Worm (Caenorhabditis elegans) whole organism, L4/young adult: Measurements from ENCODE around the gene T23F11.2.

ENCODE experiments used
- W03F9.2 ChIP-seq: fragments of 150-350 bp; optimal IDR thresholded peaks from 2 replicates; lab custom pipeline; 2014; ENCODE audit warnings: missing biosample characterization, missing genetic modification characterization
- dao-5 ChIP-seq: sonication (generic microtip); optimal IDR thresholded peaks from 2 replicates; lab custom pipeline; 2016; ENCODE audit warnings: missing genotype, missing genetic modification characterization, moderate library complexity, missing compliant biosample characterization
- him-1 ChIP-seq: sonication (generic microtip); optimal IDR thresholded peaks from 2 replicates; lab custom pipeline; 2016; ENCODE audit warnings: missing genotype, missing genetic modification reagents, missing genetic modification characterization, missing compliant biosample characterization

Gene T23F11.2

ce11 chrIII:4646246-4646645, 9.1 kb downstream of the T23F11.2 start, which contains the start of gene pqn-29:
pqn-29 (minus strand) TSS chrIII:4646346.
- TF ChIP-seq him-1 (tag; lab: Kevin White, UChicago) (no peak), dao-5 (no peak), W03F9.2 (tag; lab: Kevin White, UChicago) (no peak)

DNA sequence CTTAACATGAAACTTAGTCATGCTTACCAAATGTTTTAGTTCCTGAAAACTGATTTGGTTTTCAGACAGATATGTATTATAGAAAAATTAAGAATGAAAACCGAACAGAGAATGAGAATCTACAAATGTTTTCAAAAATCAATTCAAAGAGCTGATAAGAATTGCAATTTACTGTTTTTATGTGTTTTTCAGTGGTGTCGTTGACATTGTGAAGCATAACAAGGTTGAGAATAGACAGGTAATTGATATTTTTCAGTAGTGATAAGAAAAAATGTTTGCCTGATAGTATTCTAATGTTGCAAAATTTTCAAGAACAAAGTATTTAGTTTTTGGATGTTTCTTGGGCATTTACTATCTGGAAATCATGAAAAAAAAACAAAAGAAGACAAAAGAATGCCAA, 12.0 kb downstream of the T23F11.2 start, which contains the start of gene pfas-1:
pfas-1 (minus strand) TSS at position 49 of the 400 bp plus-strand sequence.
- TF ChIP-seq W03F9.2 (tag; lab: Kevin White, UChicago) (no peak), dao-5 (no peak), him-1 (tag; lab: Kevin White, UChicago) (no peak)

ce11 chrIII:4634947-4635346, 20.4 kb downstream of the T23F11.2 start, which contains the start of gene clec-153:
clec-153 (plus strand) TSS chrIII:4635247.
- TF ChIP-seq W03F9.2 (tag; lab: Kevin White, UChicago) (no peak), him-1 (tag; lab: Kevin White, UChicago) (no peak), dao-5 (no peak)

DNA sequence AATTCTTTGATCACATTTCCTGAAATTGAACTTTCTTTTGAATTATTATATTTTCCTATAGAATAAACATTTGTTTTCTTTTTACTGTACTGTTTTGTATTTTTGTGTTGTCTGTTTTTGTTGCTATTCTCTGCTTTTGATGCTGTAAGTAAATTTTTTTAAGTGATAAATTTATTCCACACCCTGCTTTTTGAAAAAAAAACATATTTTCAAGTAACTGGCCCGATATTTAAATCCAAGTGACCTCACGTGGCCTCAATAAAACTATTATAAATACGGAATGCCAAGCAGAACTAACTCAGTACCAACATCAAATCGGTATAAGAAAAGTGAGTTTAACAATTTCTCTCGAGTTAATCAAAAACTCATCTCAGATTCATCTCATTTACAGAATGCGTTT, 27.1 kb downstream of the T23F11.2 start, which contains the start of gene clec-151:
clec-151 (plus strand) TSS at position 301 of the 400 bp plus-strand sequence.
- TF ChIP-seq dao-5 (no peak), him-1 (tag; lab: Kevin White, UChicago) (no peak), W03F9.2 (tag; lab: Kevin White, UChicago) (no peak)

DNA sequence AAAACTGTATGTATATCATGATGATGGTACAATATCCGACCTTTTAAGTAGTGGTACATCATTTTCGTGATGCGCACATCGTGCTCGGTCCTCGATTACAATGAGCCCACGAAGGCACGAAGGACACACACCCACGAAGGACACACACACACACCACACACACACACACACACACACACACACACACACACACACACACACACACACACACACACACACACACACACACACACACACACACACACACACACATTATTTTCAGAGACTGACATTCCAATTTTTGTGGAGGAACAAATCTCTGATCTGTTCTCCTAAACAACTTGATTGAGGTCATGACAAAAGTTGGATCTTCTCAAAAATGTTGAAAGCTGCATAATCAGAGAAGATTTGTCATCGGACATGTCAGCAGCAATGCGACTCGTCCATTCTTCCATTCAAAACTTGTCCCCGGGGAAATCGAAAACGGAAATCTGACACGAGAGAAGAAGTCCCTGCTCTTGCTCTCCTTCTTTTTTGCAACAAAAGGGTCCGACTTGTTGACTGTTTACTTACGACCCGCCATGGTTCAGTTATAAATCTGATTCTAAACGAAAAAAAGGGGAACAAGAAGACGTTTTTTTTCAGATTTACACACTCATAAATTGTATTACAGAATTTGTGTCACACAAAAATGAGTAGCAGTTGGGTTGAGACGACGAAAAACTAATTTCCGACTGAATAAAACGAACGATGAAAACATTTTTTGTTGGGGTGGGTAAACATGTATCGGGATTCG, 29.0 kb downstream of the T23F11.2 start:
- TF ChIP-seq W03F9.2 (tag; lab: Kevin White, UChicago) = no peak

DNA sequence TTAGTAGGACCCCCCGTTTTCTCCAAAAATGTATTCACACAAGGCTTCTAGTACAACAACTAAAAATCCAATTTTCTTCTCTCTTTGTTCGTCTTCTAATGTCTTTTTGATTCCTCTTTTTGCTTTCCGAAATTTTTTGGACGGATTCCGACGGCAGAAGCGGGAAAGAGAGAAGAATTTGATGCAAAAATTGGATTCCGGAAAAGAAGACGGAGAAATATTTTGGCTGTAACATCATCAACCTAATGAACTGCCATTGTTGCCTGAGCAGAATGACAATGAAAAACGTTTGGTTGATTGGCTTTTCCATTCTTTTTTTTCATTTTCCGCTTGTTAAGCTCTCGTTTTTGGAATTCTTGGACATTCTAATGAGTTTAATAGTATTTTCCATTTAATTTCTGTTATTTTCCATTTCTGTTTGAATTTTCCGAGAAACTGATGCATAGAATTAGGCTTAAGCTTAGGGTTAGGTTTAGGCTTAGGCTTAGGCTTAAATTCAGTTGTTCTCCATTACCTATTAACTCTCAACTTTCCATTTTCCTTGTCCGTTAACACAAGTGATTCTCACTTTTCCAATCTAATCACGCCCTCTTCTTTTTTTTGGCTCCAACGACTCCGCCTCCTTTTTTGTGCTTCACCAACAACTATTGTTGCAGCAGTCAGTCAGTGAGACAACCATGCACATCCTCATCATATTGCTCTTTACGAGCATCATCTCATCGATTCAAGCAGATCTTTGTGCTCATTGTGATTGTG, 32.7 kb downstream of the T23F11.2 start, which contains the start of gene lron-5:
lron-5 (plus strand) TSS at position 655 of the 756 bp plus-strand sequence.
- TF ChIP-seq him-1 (tag; lab: Kevin White, UChicago) (no peak), dao-5 (no peak), W03F9.2 (tag; lab: Kevin White, UChicago) (no peak)

DNA sequence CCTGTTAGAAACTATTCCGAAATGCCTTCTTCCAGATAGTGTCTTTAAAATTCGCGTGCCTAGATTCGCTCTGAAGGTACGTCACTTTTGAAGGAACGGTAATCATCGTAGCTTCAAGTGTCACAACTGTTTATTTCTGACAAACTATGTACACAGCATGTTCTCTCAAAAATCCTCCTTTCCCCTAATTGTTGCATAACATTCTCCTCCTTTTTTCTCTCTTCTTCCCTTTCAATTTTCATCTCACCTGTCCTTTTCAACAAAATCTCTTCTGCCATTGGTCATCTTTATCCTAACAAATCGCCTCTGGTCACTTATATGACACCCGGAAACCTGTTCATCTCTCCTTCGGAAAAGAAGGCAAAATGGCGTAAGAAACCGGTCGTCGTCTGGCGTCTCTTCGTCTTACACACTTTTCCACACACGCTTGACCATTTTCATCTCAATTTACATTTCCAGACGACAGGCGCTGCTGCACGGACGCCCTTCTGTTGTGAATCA, 39.2 kb downstream of the T23F11.2 start, which contains the start of gene lips-3:
lips-3 (plus strand) TSS at position 458 of the 501 bp plus-strand sequence.
- TF ChIP-seq dao-5 (no peak), him-1 (tag; lab: Kevin White, UChicago) (no peak), W03F9.2 (tag; lab: Kevin White, UChicago) (no peak)

ce11 chrIII:4612334-4612953, 42.9 kb downstream of the T23F11.2 start, which contains the start of gene sel-2:
sel-2 (minus strand) TSS chrIII:4612384.
- TF ChIP-seq W03F9.2 (tag; lab: Kevin White, UChicago) (no peak), him-1 (tag; lab: Kevin White, UChicago) (no peak), dao-5 (no peak)
